Worm (Caenorhabditis elegans) whole organism, L1 larva: ENCODE data around the gene Y38C1AA.1.

Source experiments
- C04F5.9 ChIP-seq: sonication (generic microtip); optimal IDR thresholded peaks from 2 replicates; lab custom pipeline; 2016; ENCODE audit warnings: missing genetic modification characterization, missing compliant biosample characterization
- C16A3.4 ChIP-seq: fragments of 150-350 bp; optimal IDR thresholded peaks from 2 replicates; lab custom pipeline; 2014; ENCODE audit warnings: missing biosample characterization, missing genetic modification characterization
- C34B4.2 ChIP-seq: sonication (generic microtip); optimal IDR thresholded peaks from 2 replicates; lab custom pipeline; 2017; ENCODE audit warnings: mild to moderate bottlenecking, missing genetic modification characterization, missing compliant biosample characterization
- Y116A8C.19 ChIP-seq: sonication (generic microtip); optimal IDR thresholded peaks from 2 replicates; lab custom pipeline; 2016; ENCODE audit warnings: missing compliant biosample characterization, missing genetic modification characterization, borderline replicate concordance
- alr-1 ChIP-seq: fragments of 200-800 bp; sonication (Bioruptor generic); optimal IDR thresholded peaks from 2 replicates; lab custom pipeline; 2018; ENCODE audit warnings: borderline replicate concordance, mild to moderate bottlenecking, missing genetic modification characterization, missing compliant biosample characterization
- blmp-1 ChIP-seq: fragments of 150-350 bp; optimal IDR thresholded peaks from 2 replicates; lab custom pipeline; 2014; ENCODE audit warnings: missing biosample characterization, missing genetic modification characterization
- ceh-8 ChIP-seq: fragments of 200-800 bp; sonication (Bioruptor generic); optimal IDR thresholded peaks from 2 replicates; lab custom pipeline; 2018; ENCODE audit warnings: mild to moderate bottlenecking, missing genetic modification characterization, moderate library complexity, missing compliant biosample characterization
- ceh-82 ChIP-seq, 3 experiments: fragments of 150-350 bp in 1 of 3; sonication (generic microtip) in 2 of 3; optimal IDR thresholded peaks; 2 replicates each; lab custom pipeline; 2014 to 2017; ENCODE audit warnings: missing biosample characterization in 3 of 3, missing genetic modification characterization in 3 of 3
- ceh-88 ChIP-seq: fragments of 200-800 bp; sonication (Bioruptor generic); IDR thresholded peaks from 2 replicates; pipeline ENCODE4 v1.3.6; 2022; ENCODE audit warnings: missing genetic modification characterization, missing compliant biosample characterization
- ceh-90 ChIP-seq: sonication (generic microtip); optimal IDR thresholded peaks from 2 replicates; lab custom pipeline; 2016; ENCODE audit warnings: missing genetic modification characterization, missing compliant biosample characterization
- dpl-1 ChIP-seq, 3 experiments: fragments of 150-350 bp in 2 of 3; sonication (generic microtip) in 1 of 3; optimal IDR thresholded peaks; 2 replicates each; lab custom pipeline; 2014 to 2017; ENCODE audit warnings: missing biosample characterization in 3 of 3, missing genetic modification characterization in 3 of 3, missing genetic modification reagents in 3 of 3
- elt-2 ChIP-seq: sonication (generic microtip); optimal IDR thresholded peaks from 2 replicates; lab custom pipeline; 2016; ENCODE audit warnings: missing genetic modification characterization, mild to moderate bottlenecking, inconsistent platforms, missing compliant biosample characterization, missing genetic modification reagents
- ets-5 ChIP-seq: fragments of 200-800 bp; sonication (Bioruptor generic); IDR thresholded peaks from 2 replicates; pipeline ENCODE4 v1.3.6; 2022; ENCODE audit warnings: missing genetic modification characterization, missing compliant biosample characterization
- fkh-10 ChIP-seq: sonication (generic microtip); optimal IDR thresholded peaks from 2 replicates; lab custom pipeline; 2017; ENCODE audit warnings: missing biosample characterization, missing genetic modification reagents, missing genetic modification characterization
- fkh-8 ChIP-seq: sonication (generic microtip); optimal IDR thresholded peaks from 2 replicates; lab custom pipeline; 2016; ENCODE audit warnings: mild to moderate bottlenecking, missing genetic modification characterization, missing compliant biosample characterization
- grh-1 ChIP-seq: fragments of 200-800 bp; sonication (Bioruptor generic); IDR thresholded peaks from 2 replicates; pipeline ENCODE4 v1.3.6; 2022; ENCODE audit warnings: missing genetic modification reagents, missing genetic modification characterization, missing compliant biosample characterization
- hlh-4 ChIP-seq: sonication (generic microtip); optimal IDR thresholded peaks from 2 replicates; lab custom pipeline; 2016; ENCODE audit warnings: mild to moderate bottlenecking, missing genetic modification characterization, missing compliant biosample characterization
- hpl-2 ChIP-seq: fragments of 150-350 bp; optimal IDR thresholded peaks from 2 replicates; lab custom pipeline; 2014; ENCODE audit warnings: missing biosample characterization, missing genetic modification reagents, missing genetic modification characterization
- isw-1 ChIP-seq: fragments of 200-800 bp; sonication (Bioruptor generic); IDR thresholded peaks from 2 replicates; pipeline ENCODE4 v1.3.6; 2022; ENCODE audit warnings: missing genetic modification characterization, missing compliant biosample characterization
- lin-14 ChIP-seq: fragments of 200-800 bp; sonication (Bioruptor generic); optimal IDR thresholded peaks from 2 replicates; lab custom pipeline; 2018; ENCODE audit warnings: mild to moderate bottlenecking, missing genetic modification characterization, moderate library complexity, missing compliant biosample characterization
- lin-35 ChIP-seq, 2 experiments: fragments of 150-350 bp; optimal IDR thresholded peaks; 2 replicates each; lab custom pipeline; 2014; ENCODE audit warnings: missing biosample characterization in 2 of 2, missing genetic modification characterization in 2 of 2, missing genetic modification reagents in 2 of 2
- lin-39 ChIP-seq: fragments of 150-350 bp; optimal IDR thresholded peaks from 2 replicates; lab custom pipeline; 2014; ENCODE audit warnings: missing biosample characterization, missing genetic modification reagents, missing genetic modification characterization
- lir-3 ChIP-seq: sonication (generic microtip); optimal IDR thresholded peaks from 2 replicates; lab custom pipeline; 2016; ENCODE audit warnings: mild to moderate bottlenecking, missing genetic modification characterization, moderate library complexity, missing compliant biosample characterization; ENCODE audit not compliant: poor library complexity
- mab-9 ChIP-seq: fragments of 200-800 bp; sonication (Bioruptor generic); IDR thresholded peaks from 2 replicates; pipeline ENCODE4 v1.3.6; 2022; ENCODE audit warnings: missing genetic modification reagents, missing genetic modification characterization, missing compliant biosample characterization
- mdl-1 ChIP-seq, 2 experiments: fragments of 150-350 bp; optimal IDR thresholded peaks; 2 replicates each; lab custom pipeline; 2014 to 2017; ENCODE audit warnings: missing biosample characterization in 2 of 2, missing genetic modification characterization in 2 of 2, inconsistent platforms in 1 of 2
- nhr-11 ChIP-seq: fragments of 150-350 bp; optimal IDR thresholded peaks from 2 replicates; lab custom pipeline; 2014; ENCODE audit warnings: missing biosample characterization, missing genetic modification characterization
- nhr-20 ChIP-seq: sonication (generic microtip); optimal IDR thresholded peaks from 2 replicates; lab custom pipeline; 2016; ENCODE audit warnings: mild to moderate bottlenecking, missing genetic modification characterization, missing compliant biosample characterization
- nhr-71 ChIP-seq: sonication (generic microtip); optimal IDR thresholded peaks from 2 replicates; lab custom pipeline; 2016; ENCODE audit warnings: mild to moderate bottlenecking, missing genetic modification characterization, moderate library complexity, missing compliant biosample characterization
- nhr-76 ChIP-seq: sonication (generic microtip); optimal IDR thresholded peaks from 2 replicates; lab custom pipeline; 2017; ENCODE audit warnings: missing biosample characterization, missing genetic modification characterization
- nhr-77 ChIP-seq: fragments of 150-350 bp; optimal IDR thresholded peaks from 2 replicates; lab custom pipeline; 2014; ENCODE audit warnings: missing biosample characterization, missing genetic modification characterization
- nhr-90 ChIP-seq: sonication (generic microtip); optimal IDR thresholded peaks from 2 replicates; lab custom pipeline; 2016; ENCODE audit warnings: mild to moderate bottlenecking, missing genetic modification characterization, missing compliant biosample characterization; ENCODE audit not compliant: poor library complexity
- skn-1 ChIP-seq: fragments of 150-350 bp; optimal IDR thresholded peaks from 2 replicates; lab custom pipeline; 2014; ENCODE audit warnings: missing biosample characterization, missing genetic modification characterization
- snpc-4 ChIP-seq: fragments of 150-350 bp; optimal IDR thresholded peaks from 2 replicates; lab custom pipeline; 2014; ENCODE audit warnings: missing biosample characterization, missing genetic modification characterization
- sptf-1 ChIP-seq: fragments of 150-350 bp; optimal IDR thresholded peaks from 2 replicates; lab custom pipeline; 2014; ENCODE audit warnings: missing biosample characterization, missing genetic modification characterization
- sup-37 ChIP-seq: fragments of 200-800 bp; sonication (Bioruptor generic); optimal IDR thresholded peaks from 2 replicates; lab custom pipeline; 2018; ENCODE audit warnings: mild to moderate bottlenecking, missing genetic modification characterization, missing compliant biosample characterization
- tlp-1 ChIP-seq: fragments of 150-350 bp; optimal IDR thresholded peaks from 2 replicates; lab custom pipeline; 2014; ENCODE audit warnings: missing biosample characterization, missing genetic modification characterization
- unc-130 ChIP-seq: fragments of 150-350 bp; optimal IDR thresholded peaks from 2 replicates; lab custom pipeline; 2017; ENCODE audit warnings: missing biosample characterization, missing genetic modification characterization, inconsistent platforms
- unc-86 ChIP-seq: sonication (generic microtip); optimal IDR thresholded peaks from 2 replicates; lab custom pipeline; 2016; ENCODE audit warnings: missing genetic modification characterization, missing compliant biosample characterization
- vab-15 ChIP-seq: sonication (generic microtip); optimal IDR thresholded peaks from 2 replicates; lab custom pipeline; 2017; ENCODE audit warnings: missing genotype, mild to moderate bottlenecking, missing genetic modification characterization, missing compliant biosample characterization
- zip-4 ChIP-seq: fragments of 200-800 bp; sonication (Bioruptor generic); optimal IDR thresholded peaks from 2 replicates; lab custom pipeline; 2018; ENCODE audit warnings: mild to moderate bottlenecking, missing genetic modification characterization, moderate library complexity, missing compliant biosample characterization
- ztf-11 ChIP-seq, 2 experiments: sonication (generic microtip); optimal IDR thresholded peaks; 2 replicates each; lab custom pipeline; 2016 to 2017; ENCODE audit warnings: missing genetic modification characterization in 2 of 2, missing biosample characterization in 1 of 2, missing compliant biosample characterization in 1 of 2
- ztf-4 ChIP-seq: fragments of 150-350 bp; optimal IDR thresholded peaks from 2 replicates; lab custom pipeline; 2014; ENCODE audit warnings: missing biosample characterization, missing genetic modification characterization

Y38C1AA.1 gene

DNA sequence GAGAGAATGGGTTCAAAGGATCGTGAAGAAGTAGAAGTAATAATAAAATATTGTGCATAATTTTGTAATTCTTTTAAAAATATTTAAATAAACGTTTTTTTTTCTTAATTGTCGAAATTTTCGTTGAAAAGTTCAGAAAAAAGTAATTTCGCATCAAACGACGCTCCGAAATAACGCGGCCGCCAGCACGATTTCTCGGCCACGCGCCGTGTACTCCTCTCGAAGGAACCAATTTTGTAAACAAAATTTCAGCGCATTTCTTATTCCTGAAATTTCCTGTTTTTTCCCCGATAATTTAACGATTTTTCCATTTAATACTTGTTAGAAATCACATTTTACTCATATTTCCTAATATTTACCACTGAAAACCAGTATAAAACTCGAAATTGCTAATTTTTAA is 15.9 kb upstream of the Y38C1AA.1 start, which contains the start of gene Y38C1AA.12 (continued):
- TF ChIP-seq snpc-4: peak; percentile 60
- peak; percentile 73 for TF ChIP-seq lin-39 (tag; lab: Kevin White, UChicago)
- TF ChIP-seq zip-4 (GFP tag; lab: Kevin White, UChicago): peak; percentile 70
- TF ChIP-seq nhr-11 (tag; lab: Kevin White, UChicago): peak; percentile 27
- peak; percentile 75 for TF ChIP-seq ceh-88
- peak; percentile 59 to 79 (median 73) for TF ChIP-seq dpl-1 (GFP tag; optimal IDR thresholded peaks at IDR 0.05; lab: Kevin White, UChicago)
- TF ChIP-seq C34B4.2: no peak
- TF ChIP-seq unc-130: peak; percentile 62
- TF ChIP-seq ceh-82 (tag; optimal IDR thresholded peaks at IDR 0.05; lab: Kevin White, UChicago): peak; percentile 78 to 88 (median 79)
- peak; percentile 97 for TF ChIP-seq lir-3 (tag; lab: Kevin White, UChicago)
- TF ChIP-seq hlh-4: peak; percentile 77
- TF ChIP-seq blmp-1: peak; percentile 50
- peak; percentile 78 for TF ChIP-seq skn-1 (tag; lab: Kevin White, UChicago)
- TF ChIP-seq sptf-1: no peak
- TF ChIP-seq nhr-77: peak; percentile 50
- TF ChIP-seq nhr-71 (tag; lab: Kevin White, UChicago): peak; percentile 94
- TF ChIP-seq C04F5.9 (tag; lab: Kevin White, UChicago): peak; percentile 91
- peak; percentile 79 for TF ChIP-seq isw-1
- peak; percentile 83 to 85 for TF ChIP-seq lin-35 (GFP tag; optimal IDR thresholded peaks at IDR 0.05; lab: Kevin White, UChicago)
- TF ChIP-seq ztf-4 (tag; lab: Kevin White, UChicago): peak; percentile 13
- no peak for TF ChIP-seq ets-5 (GFP tag; lab: Robert Waterston, UW)
- TF ChIP-seq fkh-10 (GFP tag; lab: Kevin White, UChicago): peak; percentile 44
- TF ChIP-seq ztf-11 (tag; optimal IDR thresholded peaks at IDR 0.05; lab: Kevin White, UChicago): peak in 1 of 2 experiments; percentile 97
- peak; percentile 79 for TF ChIP-seq vab-15 (tag; lab: Kevin White, UChicago)
- TF ChIP-seq tlp-1: no peak
- TF ChIP-seq grh-1 (GFP tag; lab: Robert Waterston, UW): peak; percentile 58
- peak; percentile 9 for TF ChIP-seq sup-37 (GFP tag; lab: Kevin White, UChicago)
- no peak for TF ChIP-seq lin-14 (GFP tag; lab: Kevin White, UChicago)
- TF ChIP-seq nhr-90 (tag; lab: Kevin White, UChicago): peak; percentile 95
- peak; percentile 93 for TF ChIP-seq fkh-8 (tag; lab: Kevin White, UChicago)
- TF ChIP-seq ceh-90: peak; percentile 95
- peak; percentile 73 for TF ChIP-seq elt-2 (tag; lab: Kevin White, UChicago)
- peak; percentile 54 for TF ChIP-seq ceh-8
- TF ChIP-seq hpl-2 (GFP tag; lab: Kevin White, UChicago): no peak
- no peak for TF ChIP-seq alr-1 (tag; lab: Kevin White, UChicago)
- TF ChIP-seq mdl-1 (tag; optimal IDR thresholded peaks at IDR 0.05; lab: Kevin White, UChicago): peak in 1 of 2 experiments; percentile 56
- peak; percentile 81 for TF ChIP-seq unc-86
- TF ChIP-seq C16A3.4 (tag; lab: Kevin White, UChicago): peak; percentile 80

DNA sequence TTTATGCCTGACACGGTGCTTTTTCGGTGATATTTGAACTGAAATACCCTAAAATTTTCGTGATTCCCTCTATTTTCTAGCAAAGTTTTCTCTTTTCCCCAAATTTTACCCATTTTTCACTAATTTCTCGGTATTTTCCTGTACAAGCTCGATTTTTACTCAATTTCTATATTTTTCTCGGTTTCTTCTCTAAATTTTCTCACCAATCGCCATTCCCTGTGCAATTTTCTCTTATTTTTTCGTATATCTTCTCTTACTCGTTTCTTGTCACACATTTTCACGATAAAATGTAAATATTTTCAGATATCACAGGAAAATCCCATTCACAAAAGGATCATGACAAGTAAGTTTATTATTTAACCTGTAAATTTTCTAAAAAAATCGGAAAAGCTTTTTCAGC is 13.5 kb upstream of the Y38C1AA.1 start, which contains the start of gene csn-3:
Gene csn-3 (plus strand): TSS at position 301 of the 400 bp plus-strand sequence.
- TF ChIP-seq lin-14 (GFP tag; lab: Kevin White, UChicago) (no peak), nhr-11 (tag; lab: Kevin White, UChicago) (no peak), hlh-4 (no peak), mab-9 (GFP tag; lab: Robert Waterston, UW) (no peak), nhr-20 (no peak), nhr-76 (tag; lab: Kevin White, UChicago) (no peak), Y116A8C.19 (tag; lab: Kevin White, UChicago) (no peak)
